Fruit fly (Drosophila melanogaster) whole organism, pupa: ENCODE results near the gene Ir94c.

ENCODE experiments used
- CG15710 ChIP-seq: fragments of 200-800 bp; sonication (Bioruptor generic); optimal IDR thresholded peaks from 2 replicates; lab custom pipeline; 2018; ENCODE audit warnings: missing biosample characterization, mild to moderate bottlenecking, missing genetic modification characterization, moderate library complexity
- CG8301 ChIP-seq: fragments of 200-800 bp; sonication (Bioruptor generic); optimal IDR thresholded peaks from 2 replicates; lab custom pipeline; 2018; ENCODE audit warnings: missing biosample characterization, mild to moderate bottlenecking, missing genetic modification characterization
- Pif1B ChIP-seq: fragments of 200-800 bp; sonication (Bioruptor generic); optimal IDR thresholded peaks from 3 replicates; lab custom pipeline; 2016; ENCODE audit warnings: missing biosample characterization, missing genetic modification characterization

- TF ChIP-seq CG15710 (tag; lab: Kevin White, UChicago) (no peak), Pif1B (no peak), CG8301 (tag; lab: Kevin White, UChicago) (no peak)
Observed at dm6 chr3R:22086297-22086696, 33.0 kb downstream of the Ir94c start, which contains the start of gene BomT3.
